Fruit fly (Drosophila melanogaster): ENCODE results near the gene CG18547.

DNA sequence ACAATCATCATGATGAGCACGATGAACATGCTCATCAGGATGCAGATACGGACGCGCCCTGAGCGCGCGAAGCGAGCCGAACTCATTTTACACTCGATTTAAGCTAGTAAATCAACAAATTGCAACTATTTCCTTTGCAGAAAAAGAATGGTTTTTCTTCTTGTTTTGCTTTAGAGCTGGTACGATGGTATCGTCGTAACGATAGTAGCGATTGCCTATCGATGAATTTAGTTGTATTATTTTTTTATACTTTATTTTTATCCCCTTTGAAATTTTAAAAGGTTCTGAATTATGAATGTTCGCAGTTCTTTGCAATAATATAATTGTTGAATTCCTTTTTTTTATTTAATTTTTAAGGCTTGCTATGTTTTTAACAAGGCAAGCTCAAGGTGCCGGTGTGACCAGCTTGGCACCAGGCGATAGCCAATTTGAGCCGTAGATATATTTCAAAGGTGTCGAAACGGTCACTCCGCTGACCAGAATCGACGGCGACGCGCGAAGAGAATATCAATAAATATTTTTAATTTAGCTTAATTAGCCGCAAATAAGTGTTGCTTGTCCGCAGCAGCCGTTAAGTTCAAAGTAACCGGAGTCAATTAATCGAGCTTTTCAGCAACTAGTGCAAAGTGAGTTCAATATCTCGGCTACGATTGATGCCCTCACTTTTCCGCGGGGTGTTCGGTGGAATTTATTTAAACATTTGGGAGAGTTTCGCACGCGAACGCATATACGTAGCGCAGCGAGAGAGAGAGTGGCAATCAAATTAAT is 12.7 kb downstream of the CG18547 start, which contains the start of the genes CG12213 and GC1:
- TF ChIP-seq pan (optimal IDR thresholded peaks at IDR 0.05) (no peak), pan (GFP tag; optimal IDR thresholded peaks at IDR 0.05 in 1 of 2, IDR thresholded peaks at IDR 0.05 in 1 of 2) (peak in 1 of 2 experiments; percentile 28), Fer2 (tag; optimal IDR thresholded peaks at IDR 0.05) (no peak), Xrp1 (GFP tag; IDR thresholded peaks at IDR 0.05) (no peak), zen (tag; optimal IDR thresholded peaks at IDR 0.05) (peak; percentile 30), CG6254 (GFP tag; optimal IDR thresholded peaks at IDR 0.05) (no peak), CG4328 (GFP tag; optimal IDR thresholded peaks at IDR 0.05) (no peak), CG9215 (GFP tag; IDR thresholded peaks at IDR 0.05) (no peak), Atf6 (GFP tag; IDR thresholded peaks at IDR 0.05) (no peak), PHDP (tag; optimal IDR thresholded peaks at IDR 0.05) (no peak), CG3407 (GFP tag; optimal IDR thresholded peaks at IDR 0.05) (no peak), Hr39 (optimal IDR thresholded peaks at IDR 0.05) (no peak)
